Fruit fly (Drosophila melanogaster) ovary, adult (tissue): ENCODE measurements around the gene CG5521.

Experiments
- CG17801 ChIP-seq: fragments of 200-800 bp; optimal IDR thresholded peaks from 2 replicates; lab custom pipeline; 2019; ENCODE audit warnings: missing biosample characterization, mild to moderate bottlenecking, missing genetic modification characterization, moderate library complexity; ENCODE audit not compliant: partially characterized antibody

Gene CG5521

dm6 chr3R:26984437-26984836, 17.7 kb downstream of the CG5521 start:
- no peak for TF ChIP-seq CG17801

- TF ChIP-seq CG17801: peak; percentile 19
Measured at dm6 chr3R:26987455-26987854, 20.7 kb downstream of the CG5521 start.

- peak; percentile 75 for TF ChIP-seq CG17801
Measured at dm6 chr3R:26988412-26988981, 21.8 kb downstream of the CG5521 start, which contains the start of gene CG31075. Gene CG31075 (minus strand): TSS chr3R:26988517.

dm6 chr3R:26989802-26990509, 23.2 kb downstream of the CG5521 start, which contains the start of gene CG31076:
Gene CG31076 (minus strand): TSS chr3R:26989852.
- TF ChIP-seq CG17801: no peak

dm6 chr3R:26994532-26994931, 27.8 kb downstream of the CG5521 start, which contains the start of gene TwdlC:
Gene TwdlC (plus strand): TSS chr3R:26994832.
- TF ChIP-seq CG17801: no peak

dm6 chr3R:26996642-26997041, 29.9 kb downstream of the CG5521 start, which contains the start of gene RYa-R:
Gene RYa-R (plus strand): TSS chr3R:26996980.
- no peak for TF ChIP-seq CG17801

- no peak for TF ChIP-seq CG17801
Measured at dm6 chr3R:26999452-26999851, 32.7 kb downstream of the CG5521 start, which contains the start of gene CG31077. Gene CG31077 (plus strand): TSS chr3R:26999752.

dm6 chr3R:27002787-27003186, 36.1 kb downstream of the CG5521 start:
- TF ChIP-seq CG17801: no peak

- no peak for TF ChIP-seq CG17801
Measured at dm6 chr3R:27005338-27005737, 38.6 kb downstream of the CG5521 start, which contains the start of gene CG6296. Gene CG6296 (minus strand): TSS chr3R:27005469.

dm6 chr3R:27007022-27007421, 40.3 kb downstream of the CG5521 start, which contains the start of gene CG6295:
Gene CG6295 (minus strand): TSS chr3R:27007055.
- TF ChIP-seq CG17801: no peak

- TF ChIP-seq CG17801: no peak
Measured at dm6 chr3R:27018187-27018586, 51.5 kb downstream of the CG5521 start, which contains the start of gene CG17192. Gene CG17192 (minus strand): TSS chr3R:27018287.

dm6 chr3R:27019701-27020172, 53.0 kb downstream of the CG5521 start, which contains the start of gene CG17191:
Gene CG17191 (minus strand): TSS chr3R:27019751.
- no peak for TF ChIP-seq CG17801

dm6 chr3R:27021278-27021677, 54.5 kb downstream of the CG5521 start, which contains the start of gene CG6283:
Gene CG6283 (minus strand): TSS chr3R:27021378.
- TF ChIP-seq CG17801: no peak

dm6 chr3R:27023117-27023516, 56.4 kb downstream of the CG5521 start, which contains the start of gene CG6277:
Gene CG6277 (minus strand): TSS chr3R:27023217.
- TF ChIP-seq CG17801: no peak

dm6 chr3R:27026009-27026408, 59.3 kb downstream of the CG5521 start, which contains the start of gene CG6271:
Gene CG6271 (minus strand): TSS chr3R:27026109.
- no peak for TF ChIP-seq CG17801
